Worm (Caenorhabditis elegans) whole organism, mixed stage, embryonic: Measurements from ENCODE around the gene rhgf-1.

Experiments
- M03D4.4 ChIP-seq: sonication (generic microtip); optimal IDR thresholded peaks from 2 replicates; lab custom pipeline; 2017; ENCODE audit warnings: mild to moderate bottlenecking, missing genetic modification characterization, missing compliant biosample characterization
- bed-3 ChIP-seq: fragments of 200-800 bp; sonication (Bioruptor generic); optimal IDR thresholded peaks from 3 replicates; lab custom pipeline; 2018; ENCODE audit warnings: mild to moderate bottlenecking, missing genetic modification characterization, moderate library complexity, missing compliant biosample characterization
- blmp-1 ChIP-seq: fragments of 150-350 bp; optimal IDR thresholded peaks from 2 replicates; lab custom pipeline; 2014; ENCODE audit warnings: missing biosample characterization, missing genetic modification characterization
- ceh-39 ChIP-seq: fragments of 150-350 bp; optimal IDR thresholded peaks from 2 replicates; lab custom pipeline; 2014; ENCODE audit warnings: missing biosample characterization, missing genetic modification characterization
- ceh-43 ChIP-seq: fragments of 200-800 bp; sonication (Bioruptor generic); optimal IDR thresholded peaks from 2 replicates; lab custom pipeline; 2018; ENCODE audit warnings: mild to moderate bottlenecking, missing genetic modification characterization, moderate library complexity, missing compliant biosample characterization
- ceh-83 ChIP-seq: fragments of 200-800 bp; sonication (Bioruptor generic); optimal IDR thresholded peaks from 2 replicates; lab custom pipeline; 2018; ENCODE audit warnings: mild to moderate bottlenecking, missing genetic modification characterization, missing compliant biosample characterization
- cnd-1 ChIP-seq: fragments of 200-800 bp; sonication (Bioruptor generic); optimal IDR thresholded peaks from 2 replicates; lab custom pipeline; 2018; ENCODE audit warnings: mild to moderate bottlenecking, missing genetic modification characterization, missing compliant biosample characterization
- elt-3 ChIP-seq: fragments of 150-350 bp; optimal IDR thresholded peaks from 2 replicates; lab custom pipeline; 2014; ENCODE audit warnings: missing biosample characterization, missing genetic modification characterization
- flh-1 ChIP-seq: fragments of 200-800 bp; sonication (Bioruptor generic); optimal IDR thresholded peaks from 2 replicates; lab custom pipeline; 2018; ENCODE audit warnings: mild to moderate bottlenecking, missing genetic modification characterization, moderate library complexity, missing compliant biosample characterization
- hlh-1 ChIP-seq: fragments of 150-350 bp; optimal IDR thresholded peaks from 2 replicates; lab custom pipeline; 2014; ENCODE audit warnings: missing biosample characterization, missing genetic modification reagents, missing genetic modification characterization
- lin-13 ChIP-seq: fragments of 150-350 bp; optimal IDR thresholded peaks from 2 replicates; lab custom pipeline; 2014; ENCODE audit warnings: missing biosample characterization, missing genetic modification characterization
- lin-32 ChIP-seq: fragments of 200-800 bp; sonication (Bioruptor generic); optimal IDR thresholded peaks from 2 replicates; lab custom pipeline; 2018; ENCODE audit warnings: mild to moderate bottlenecking, missing genetic modification characterization, missing compliant biosample characterization
- lsy-2 ChIP-seq: fragments of 150-350 bp; optimal IDR thresholded peaks from 2 replicates; lab custom pipeline; 2014; ENCODE audit warnings: missing biosample characterization, missing genetic modification characterization
- mep-1 ChIP-seq: fragments of 150-350 bp; optimal IDR thresholded peaks from 2 replicates; lab custom pipeline; 2017; ENCODE audit warnings: missing biosample characterization, missing genetic modification reagents, missing genetic modification characterization, inconsistent platforms
- nhr-12 ChIP-seq: fragments of 150-350 bp; optimal IDR thresholded peaks from 2 replicates; lab custom pipeline; 2014; ENCODE audit warnings: missing biosample characterization, missing genetic modification characterization
- nhr-2 ChIP-seq: fragments of 150-350 bp; optimal IDR thresholded peaks from 2 replicates; lab custom pipeline; 2014; ENCODE audit warnings: missing biosample characterization, missing genetic modification characterization
- nhr-237 ChIP-seq: fragments of 150-350 bp; optimal IDR thresholded peaks from 2 replicates; lab custom pipeline; 2014; ENCODE audit warnings: missing biosample characterization, missing genetic modification characterization
- nhr-28 ChIP-seq: fragments of 150-350 bp; optimal IDR thresholded peaks from 2 replicates; lab custom pipeline; 2014; ENCODE audit warnings: missing biosample characterization, missing genetic modification characterization
- nhr-76 ChIP-seq: sonication (generic microtip); optimal IDR thresholded peaks from 2 replicates; lab custom pipeline; 2017; ENCODE audit warnings: missing biosample characterization, missing genetic modification characterization
- pha-4 ChIP-seq: fragments of 150-350 bp; optimal IDR thresholded peaks from 2 replicates; lab custom pipeline; 2018; ENCODE audit warnings: missing biosample characterization, missing genetic modification reagents, missing genetic modification characterization
- sem-2 ChIP-seq: fragments of 200-800 bp; sonication (Bioruptor generic); optimal IDR thresholded peaks from 2 replicates; lab custom pipeline; 2018; ENCODE audit warnings: mild to moderate bottlenecking, missing genetic modification characterization, missing compliant biosample characterization
- snpc-4 ChIP-seq: fragments of 150-350 bp; optimal IDR thresholded peaks from 2 replicates; lab custom pipeline; 2014; ENCODE audit warnings: missing biosample characterization, missing genetic modification characterization
- sptf-1 ChIP-seq: sonication (generic microtip); optimal IDR thresholded peaks from 2 replicates; lab custom pipeline; 2017; ENCODE audit warnings: mild to moderate bottlenecking, missing genetic modification characterization, moderate library complexity, missing compliant biosample characterization
- unc-120 ChIP-seq: sonication (generic microtip); optimal IDR thresholded peaks from 2 replicates; lab custom pipeline; 2017; ENCODE audit warnings: missing genetic modification characterization, missing compliant biosample characterization; ENCODE audit not compliant: poor library complexity, severe bottlenecking
- unc-39 ChIP-seq: fragments of 150-350 bp; optimal IDR thresholded peaks from 2 replicates; lab custom pipeline; 2014; ENCODE audit warnings: missing biosample characterization, missing genetic modification characterization
- zip-8 ChIP-seq: fragments of 150-350 bp; optimal IDR thresholded peaks from 2 replicates; lab custom pipeline; 2014; ENCODE audit warnings: missing biosample characterization, missing genetic modification characterization
- ztf-11 ChIP-seq: fragments of 150-350 bp; optimal IDR thresholded peaks from 2 replicates; lab custom pipeline; 2014; ENCODE audit warnings: missing biosample characterization, missing genetic modification characterization

The rhgf-1 gene

ce11 chrX:10667424-10668291 lies 44.0 kb downstream of the rhgf-1 start:
- TF ChIP-seq zip-8 (tag; lab: Kevin White, UChicago) = peak; percentile 55
- no peak for TF ChIP-seq nhr-237 (tag; lab: Kevin White, UChicago)

- TF ChIP-seq ztf-11 (tag; lab: Kevin White, UChicago) (no peak), hlh-1 (tag; lab: Kevin White, UChicago) (no peak)
Measured at ce11 chrX:10666871-10667270, 44.8 kb downstream of the rhgf-1 start.

ce11 chrX:10664759-10665158 lies 46.9 kb downstream of the rhgf-1 start:
- TF ChIP-seq nhr-76 (tag; lab: Kevin White, UChicago) (no peak), hlh-1 (tag; lab: Kevin White, UChicago) (no peak), lin-13 (tag; lab: Kevin White, UChicago) (no peak), ztf-11 (tag; lab: Kevin White, UChicago) (no peak), blmp-1 (tag; lab: Kevin White, UChicago) (no peak), sptf-1 (no peak), unc-120 (no peak), ceh-83 (GFP tag; lab: Kevin White, UChicago) (no peak), cnd-1 (tag; lab: Kevin White, UChicago) (no peak), lsy-2 (tag; lab: Kevin White, UChicago) (no peak), ceh-43 (GFP tag; lab: Kevin White, UChicago) (no peak), nhr-12 (tag; lab: Kevin White, UChicago) (no peak), ceh-39 (tag; lab: Kevin White, UChicago) (no peak), flh-1 (no peak), snpc-4 (tag; lab: Kevin White, UChicago) (no peak), nhr-237 (tag; lab: Kevin White, UChicago) (no peak)

ce11 chrX:10659508-10659907 lies 52.2 kb downstream of the rhgf-1 start:
- TF ChIP-seq mep-1 (tag; lab: Kevin White, UChicago) (no peak), hlh-1 (tag; lab: Kevin White, UChicago) (no peak), nhr-28 (no peak), nhr-2 (tag; lab: Kevin White, UChicago) (no peak)

- TF ChIP-seq lin-13 (tag; lab: Kevin White, UChicago) = no peak
- TF ChIP-seq blmp-1 (tag; lab: Kevin White, UChicago) = no peak
- TF ChIP-seq sem-2 (GFP tag; lab: Kevin White, UChicago) = no peak
- TF ChIP-seq M03D4.4 (tag; lab: Kevin White, UChicago) = no peak
- no peak for TF ChIP-seq unc-120
- no peak for TF ChIP-seq hlh-1 (tag; lab: Kevin White, UChicago)
- TF ChIP-seq nhr-237 (tag; lab: Kevin White, UChicago) = no peak
- TF ChIP-seq, all 35 proteins: peak for 0
Measured at ce11 chrX:10656604-10657003, 55.1 kb downstream of the rhgf-1 start.

ce11 chrX:10650103-10650502 lies 61.6 kb downstream of the rhgf-1 start:
- TF ChIP-seq elt-3 (tag; lab: Kevin White, UChicago) = no peak
- no peak for TF ChIP-seq nhr-237 (tag; lab: Kevin White, UChicago)
- TF ChIP-seq lin-32 (GFP tag; lab: Kevin White, UChicago) = no peak
- no peak for TF ChIP-seq unc-39
- TF ChIP-seq pha-4 (tag; lab: Kevin White, UChicago) = no peak
- no peak for TF ChIP-seq sptf-1
- no peak for TF ChIP-seq lin-13 (tag; lab: Kevin White, UChicago)
- no peak for TF ChIP-seq ceh-39 (tag; lab: Kevin White, UChicago)
- TF ChIP-seq ceh-43 (GFP tag; lab: Kevin White, UChicago) = no peak
- TF ChIP-seq bed-3 (GFP tag; lab: Kevin White, UChicago) = no peak
- no peak for TF ChIP-seq zip-8 (tag; lab: Kevin White, UChicago)
- TF ChIP-seq M03D4.4 (tag; lab: Kevin White, UChicago) = no peak
- no peak for TF ChIP-seq blmp-1 (tag; lab: Kevin White, UChicago)
- no peak for TF ChIP-seq nhr-76 (tag; lab: Kevin White, UChicago)
- TF ChIP-seq nhr-2 (tag; lab: Kevin White, UChicago) = no peak
